Fruit fly (Drosophila melanogaster) whole organism, prepupa: Measurements from ENCODE around the gene CG18170.

Experiments
- Blimp-1 ChIP-seq: fragments of 200-800 bp; sonication (Bioruptor generic); optimal IDR thresholded peaks from 3 replicates; lab custom pipeline; 2017; ENCODE audit warnings: missing biosample characterization, missing genetic modification characterization, mild to moderate bottlenecking, moderate library complexity, missing genetic modification reagents
- CG10669 ChIP-seq: fragments of 200-800 bp; sonication (Bioruptor generic); optimal IDR thresholded peaks from 3 replicates; lab custom pipeline; 2018; ENCODE audit warnings: missing biosample characterization, mild to moderate bottlenecking, missing genetic modification characterization, moderate library complexity
- CG11294 ChIP-seq: fragments of 200-800 bp; sonication (Bioruptor generic); IDR thresholded peaks from 2 replicates; pipeline ENCODE4 v1.3.6; 2022; ENCODE audit warnings: missing biosample characterization, missing genetic modification characterization
- CG11902 ChIP-seq: fragments of 200-800 bp; sonication (Bioruptor generic); optimal IDR thresholded peaks from 3 replicates; lab custom pipeline; 2016; ENCODE audit warnings: missing biosample characterization, missing genetic modification characterization
- CG15336 ChIP-seq: fragments of 200-800 bp; sonication (Bioruptor generic); IDR thresholded peaks from 2 replicates; pipeline ENCODE4 v1.3.6; 2022; ENCODE audit warnings: missing biosample characterization, missing genetic modification characterization
- CG16779 ChIP-seq: fragments of 200-800 bp; sonication (Bioruptor generic); optimal IDR thresholded peaks from 3 replicates; lab custom pipeline; 2017; ENCODE audit warnings: missing biosample characterization, mild to moderate bottlenecking, missing genetic modification characterization
- CG3032 ChIP-seq: fragments of 200-800 bp; optimal IDR thresholded peaks from 2 replicates; lab custom pipeline; 2019; ENCODE audit warnings: missing biosample characterization, mild to moderate bottlenecking, missing genetic modification characterization, moderate library complexity
- CG31627 ChIP-seq: fragments of 200-800 bp; sonication (Bioruptor generic); optimal IDR thresholded peaks from 3 replicates; lab custom pipeline; 2016; ENCODE audit warnings: missing biosample characterization, missing genetic modification characterization
- CG32006 ChIP-seq: fragments of 200-800 bp; sonication (Bioruptor generic); optimal IDR thresholded peaks from 3 replicates; lab custom pipeline; 2017; ENCODE audit warnings: missing biosample characterization, mild to moderate bottlenecking, missing genetic modification characterization
- CG6276 ChIP-seq: fragments of 200-800 bp; sonication (Bioruptor generic); optimal IDR thresholded peaks from 2 replicates; lab custom pipeline; 2017; ENCODE audit warnings: missing biosample characterization, mild to moderate bottlenecking, missing genetic modification characterization
- CG6792 ChIP-seq: fragments of 200-800 bp; sonication (Bioruptor generic); optimal IDR thresholded peaks from 3 replicates; lab custom pipeline; 2016; ENCODE audit warnings: missing biosample characterization, missing genetic modification characterization
- CG7368 ChIP-seq: fragments of 200-800 bp; sonication (Bioruptor generic); optimal IDR thresholded peaks from 3 replicates; lab custom pipeline; 2016; ENCODE audit warnings: missing biosample characterization, missing genetic modification characterization
- CG8119 ChIP-seq: fragments of 200-800 bp; sonication (Bioruptor generic); IDR thresholded peaks from 3 replicates; pipeline ENCODE4 v1.3.6; 2022; ENCODE audit warnings: missing biosample characterization, missing genetic modification characterization
- CG8319 ChIP-seq: fragments of 200-800 bp; sonication (Bioruptor generic); optimal IDR thresholded peaks from 3 replicates; lab custom pipeline; 2016; ENCODE audit warnings: missing biosample characterization, missing genetic modification characterization
- CG8632 ChIP-seq: fragments of 200-800 bp; sonication (Bioruptor generic); optimal IDR thresholded peaks from 3 replicates; lab custom pipeline; 2016; ENCODE audit warnings: missing biosample characterization, missing genetic modification characterization
- CG9139 ChIP-seq: fragments of 200-800 bp; sonication (Bioruptor generic); optimal IDR thresholded peaks from 3 replicates; lab custom pipeline; 2017; ENCODE audit warnings: missing biosample characterization, mild to moderate bottlenecking, missing genetic modification characterization
- Eip75B ChIP-seq: fragments of 200-800 bp; sonication (Bioruptor generic); optimal IDR thresholded peaks from 3 replicates; lab custom pipeline; 2016; ENCODE audit warnings: missing biosample characterization, missing genetic modification characterization
- Eip78C ChIP-seq: fragments of 200-800 bp; sonication (Bioruptor generic); peaks from one replicate; lab custom pipeline; 2016; ENCODE audit warnings: missing biosample characterization, missing genetic modification characterization
- Eip93F ChIP-seq: fragments of 200-800 bp; sonication (Bioruptor generic); optimal IDR thresholded peaks from 2 replicates; lab custom pipeline; 2016; ENCODE audit warnings: missing biosample characterization, mild to moderate bottlenecking, missing genetic modification characterization
- Ets21C ChIP-seq: fragments of 200-800 bp; sonication (Bioruptor generic); optimal IDR thresholded peaks from 3 replicates; lab custom pipeline; 2016; ENCODE audit warnings: missing biosample characterization, missing genetic modification characterization
- Ets96B ChIP-seq: fragments of 200-800 bp; optimal IDR thresholded peaks from 2 replicates; lab custom pipeline; 2019; ENCODE audit warnings: missing biosample characterization, mild to moderate bottlenecking, missing genetic modification characterization, moderate library complexity
- Hr39 ChIP-seq: fragments of 200-800 bp; sonication (Bioruptor generic); optimal IDR thresholded peaks from 2 replicates; lab custom pipeline; 2016; ENCODE audit warnings: missing biosample characterization, missing genetic modification characterization
- Hr4 ChIP-seq: fragments of 200-800 bp; sonication (Bioruptor generic); optimal IDR thresholded peaks from 3 replicates; lab custom pipeline; 2016; ENCODE audit warnings: missing biosample characterization, missing genetic modification characterization
- Met ChIP-seq: fragments of 200-800 bp; sonication (Bioruptor generic); optimal IDR thresholded peaks from 3 replicates; lab custom pipeline; 2016; ENCODE audit warnings: missing biosample characterization, missing genetic modification characterization
- OdsH ChIP-seq: fragments of 200-800 bp; sonication (Bioruptor generic); optimal IDR thresholded peaks from 3 replicates; lab custom pipeline; 2016; ENCODE audit warnings: missing biosample characterization, missing genetic modification characterization
- Smox ChIP-seq: fragments of 200-800 bp; sonication (Bioruptor generic); optimal IDR thresholded peaks from 3 replicates; lab custom pipeline; 2016; ENCODE audit warnings: missing biosample characterization, missing genetic modification characterization
- Sox102F ChIP-seq: fragments of 200-800 bp; sonication (Bioruptor generic); optimal IDR thresholded peaks from 2 replicates; lab custom pipeline; 2016; ENCODE audit warnings: missing biosample characterization, mild to moderate bottlenecking, missing genetic modification characterization
- Sox14 ChIP-seq: fragments of 200-800 bp; sonication (Bioruptor generic); optimal IDR thresholded peaks from 3 replicates; lab custom pipeline; 2016; ENCODE audit warnings: missing biosample characterization, missing genetic modification characterization
- Sox15 ChIP-seq: fragments of 200-800 bp; sonication (Bioruptor generic); optimal IDR thresholded peaks from 3 replicates; lab custom pipeline; 2016; ENCODE audit warnings: missing biosample characterization, missing genetic modification characterization
- achi ChIP-seq: fragments of 200-800 bp; sonication (Bioruptor generic); optimal IDR thresholded peaks from 3 replicates; lab custom pipeline; 2016; ENCODE audit warnings: missing biosample characterization, missing genetic modification characterization
- acj6 ChIP-seq: fragments of 200-800 bp; sonication (Bioruptor generic); optimal IDR thresholded peaks from 3 replicates; lab custom pipeline; 2016; ENCODE audit warnings: missing biosample characterization, missing genetic modification characterization
- dac ChIP-seq: fragments of 200-800 bp; sonication (Bioruptor generic); optimal IDR thresholded peaks from 2 replicates; lab custom pipeline; 2017; ENCODE audit warnings: missing biosample characterization, mild to moderate bottlenecking, missing genetic modification characterization
- dsx ChIP-seq: fragments of 200-800 bp; optimal IDR thresholded peaks from 3 replicates; lab custom pipeline; 2019; ENCODE audit warnings: missing biosample characterization, mild to moderate bottlenecking, missing genetic modification characterization, moderate library complexity; ENCODE audit not compliant: poor library complexity, severe bottlenecking
- fd59A ChIP-seq: fragments of 200-800 bp; sonication (Bioruptor generic); optimal IDR thresholded peaks from 2 replicates; lab custom pipeline; 2017; ENCODE audit warnings: missing biosample characterization, mild to moderate bottlenecking, missing genetic modification characterization, missing genetic modification reagents
- fd85E ChIP-seq: fragments of 200-800 bp; sonication (Bioruptor generic); optimal IDR thresholded peaks from 3 replicates; lab custom pipeline; 2016; ENCODE audit warnings: missing biosample characterization, missing genetic modification characterization
- lz ChIP-seq: fragments of 200-800 bp; sonication (Bioruptor generic); optimal IDR thresholded peaks from 3 replicates; lab custom pipeline; 2016; ENCODE audit warnings: missing biosample characterization, missing genetic modification characterization
- net ChIP-seq: fragments of 200-800 bp; sonication (Bioruptor generic); optimal IDR thresholded peaks from 3 replicates; lab custom pipeline; 2016; ENCODE audit warnings: missing biosample characterization, missing genetic modification characterization
- pdm3 ChIP-seq: fragments of 200-800 bp; sonication (Bioruptor generic); optimal IDR thresholded peaks from 3 replicates; lab custom pipeline; 2016; ENCODE audit warnings: missing biosample characterization, missing genetic modification characterization
- salr ChIP-seq, 2 experiments: fragments of 200-800 bp; sonication (Bioruptor generic); optimal IDR thresholded peaks; 3 replicates each; lab custom pipeline; 2016 to 2018; ENCODE audit warnings: missing biosample characterization in 2 of 2, missing genetic modification characterization in 2 of 2, mild to moderate bottlenecking in 1 of 2
- ss ChIP-seq, 2 experiments: fragments of 200-800 bp; sonication (Bioruptor generic); optimal IDR thresholded peaks; 2 replicates in 1 of 2; 3 replicates in 1 of 2; lab custom pipeline; 2017 to 2018; ENCODE audit warnings: mild to moderate bottlenecking in 2 of 2, missing biosample characterization in 2 of 2, missing genetic modification characterization in 2 of 2, moderate library complexity in 1 of 2
- svp ChIP-seq: fragments of 200-800 bp; sonication (Bioruptor generic); peaks from one replicate; lab custom pipeline; 2016; ENCODE audit warnings: missing biosample characterization, missing genetic modification characterization
- topi ChIP-seq: fragments of 200-800 bp; sonication (Bioruptor generic); optimal IDR thresholded peaks from 3 replicates; lab custom pipeline; 2016; ENCODE audit warnings: missing biosample characterization, missing genetic modification characterization

CG18170 gene

DNA sequence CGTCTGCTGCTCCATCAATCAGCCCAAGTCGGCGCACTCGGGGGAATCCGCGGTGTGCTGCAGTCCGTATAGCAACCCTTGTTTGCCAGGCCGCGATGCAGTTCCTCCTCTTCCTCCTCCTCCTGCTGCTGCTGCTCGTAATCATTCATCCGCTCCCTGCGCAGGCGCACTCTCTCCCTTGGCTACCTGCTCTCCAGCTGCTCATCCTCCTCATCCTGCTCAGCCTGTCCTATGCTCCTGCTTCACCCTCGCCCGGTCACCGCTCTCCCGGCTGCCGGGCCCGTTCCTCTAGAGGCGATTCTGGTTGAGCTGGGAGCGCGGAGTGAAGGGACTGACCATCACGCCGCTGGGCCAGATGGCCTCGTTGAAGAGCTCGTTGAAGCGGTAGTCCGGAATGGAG lies 24.2 kb downstream of the CG18170 start:
- TF ChIP-seq CG8319 (GFP tag; lab: Kevin White, UChicago) = no peak
- TF ChIP-seq CG7368 (GFP tag; lab: Kevin White, UChicago) = no peak
- no peak for TF ChIP-seq CG15336 (GFP tag; lab: Robert Waterston, UW)
- peak; percentile 38 for TF ChIP-seq svp
- no peak for TF ChIP-seq Hr4 (GFP tag; lab: Kevin White, UChicago)
- TF ChIP-seq CG8119 (GFP tag; lab: Robert Waterston, UW) = no peak
- no peak for TF ChIP-seq fd85E (GFP tag; lab: Kevin White, UChicago)

DNA sequence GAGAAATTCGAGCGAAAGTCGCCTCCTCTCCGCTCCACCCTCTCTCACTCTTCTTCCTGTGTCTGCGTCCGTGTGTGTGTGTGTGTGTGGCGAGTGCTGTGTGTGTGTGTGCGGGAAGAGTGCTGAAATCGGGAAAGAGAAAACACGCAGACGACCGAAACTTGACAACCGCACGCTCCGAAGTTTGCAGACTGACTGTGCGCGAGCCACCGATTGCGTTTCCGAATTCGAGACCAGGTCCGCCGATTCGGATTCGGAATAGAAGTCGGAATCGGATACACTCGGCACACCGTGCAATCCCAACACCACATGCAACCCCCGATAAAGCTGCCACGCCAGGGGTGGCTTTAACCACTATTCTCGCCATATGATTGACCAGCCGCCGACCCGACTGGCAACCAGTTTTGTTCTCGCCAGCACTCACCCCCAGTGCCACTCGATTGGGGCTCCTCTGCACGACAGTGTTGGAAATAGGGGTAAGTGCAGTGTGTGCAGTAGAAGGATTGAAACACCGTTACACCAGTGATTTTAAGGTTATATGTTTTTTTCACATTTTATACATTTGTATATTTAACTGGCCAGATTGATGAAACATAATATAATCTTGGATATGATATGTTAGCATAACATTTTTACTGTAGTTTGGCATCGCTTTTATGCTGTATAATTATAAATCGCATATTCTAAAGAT lies 25.6 kb downstream of the CG18170 start, which contains the start of gene CG13928:
Gene CG13928, minus strand, starts transcription at position 202 of the 691 bp plus-strand sequence.
- TF ChIP-seq svp = peak; percentile 29
- TF ChIP-seq CG3032 (tag; lab: Kevin White, UChicago) = no peak
- no peak for TF ChIP-seq Met (GFP tag; lab: Kevin White, UChicago)
- no peak for TF ChIP-seq Sox15
- TF ChIP-seq CG6276 = no peak
- no peak for TF ChIP-seq ss (GFP tag; optimal IDR thresholded peaks at IDR 0.05; lab: Kevin White, UChicago)
- TF ChIP-seq Eip93F = no peak
- TF ChIP-seq fd85E (GFP tag; lab: Kevin White, UChicago) = no peak

DNA sequence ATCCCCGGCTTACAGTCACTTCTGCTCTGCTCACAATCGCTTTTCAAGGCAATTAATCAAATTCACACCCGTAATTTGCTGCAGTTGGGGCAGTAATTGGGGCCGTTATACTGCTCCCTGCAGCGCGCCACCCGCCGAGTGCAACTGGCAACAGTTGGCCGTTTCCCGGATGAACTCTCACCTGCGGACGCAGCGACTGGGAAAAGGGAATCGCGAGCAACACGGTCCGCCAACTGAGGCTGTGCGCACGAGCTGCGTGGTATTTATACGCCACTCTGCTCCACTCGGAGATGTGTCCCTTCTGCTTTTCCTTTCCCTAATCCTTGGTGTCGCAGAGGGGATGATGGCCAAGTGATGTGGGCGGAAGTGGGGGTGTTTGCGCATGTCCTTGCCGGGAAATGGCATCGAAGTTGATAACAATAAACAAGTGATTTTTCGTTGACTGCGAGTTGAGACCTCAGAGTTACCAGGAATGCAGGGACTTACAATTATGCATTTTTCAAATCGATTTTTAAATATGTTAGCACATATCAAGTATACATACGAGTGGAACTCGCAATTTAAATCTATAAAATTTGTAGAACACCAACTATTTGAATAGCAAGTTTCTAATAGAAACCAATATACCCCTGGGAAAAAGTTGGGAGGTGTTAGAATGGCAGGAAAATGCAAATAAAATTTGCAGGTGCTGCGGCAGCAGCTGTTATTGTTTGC lies 26.5 kb downstream of the CG18170 start, which contains the start of gene GC:
Gene GC, minus strand, starts transcription at position 238 of the 714 bp plus-strand sequence.
- TF ChIP-seq Hr39 (GFP tag; lab: Kevin White, UChicago) (peak; percentile 37), acj6 (GFP tag; lab: Kevin White, UChicago) (peak; percentile 36), Hr4 (GFP tag; lab: Kevin White, UChicago) (peak; percentile 49), CG16779 (no peak), dac (GFP tag; lab: Kevin White, UChicago) (no peak), fd85E (GFP tag; lab: Kevin White, UChicago) (no peak), CG11294 (GFP tag; lab: Robert Waterston, UW) (no peak), CG8119 (GFP tag; lab: Robert Waterston, UW) (0 out of 3 replicates have a peak, but pooled peaks have one; percentile 28), svp (no peak), Met (GFP tag; lab: Kevin White, UChicago) (no peak), Sox102F (GFP tag; lab: Kevin White, UChicago) (peak; percentile 19), CG7368 (GFP tag; lab: Kevin White, UChicago) (no peak), Eip75B (GFP tag; lab: Kevin White, UChicago) (peak; percentile 12), topi (GFP tag; lab: Kevin White, UChicago) (no peak), net (GFP tag; lab: Kevin White, UChicago) (peak; percentile 16), CG15336 (GFP tag; lab: Robert Waterston, UW) (0 out of 2 replicates have a peak, but pooled peaks have one; percentile 18), Blimp-1 (GFP tag; lab: Kevin White, UChicago) (no peak), Smox (peak; percentile 34), Ets21C (GFP tag; lab: Kevin White, UChicago) (peak; percentile 23), Eip78C (GFP tag; lab: Kevin White, UChicago) (no peak), CG9139 (no peak), CG10669 (GFP tag; lab: Kevin White, UChicago) (no peak), CG8319 (GFP tag; lab: Kevin White, UChicago) (no peak), CG31627 (GFP tag; lab: Kevin White, UChicago) (peak; percentile 17), CG32006 (peak; percentile 43), CG8632 (no peak), CG6276 (no peak), lz (GFP tag; lab: Kevin White, UChicago) (peak; percentile 9), Sox15 (no peak)

DNA sequence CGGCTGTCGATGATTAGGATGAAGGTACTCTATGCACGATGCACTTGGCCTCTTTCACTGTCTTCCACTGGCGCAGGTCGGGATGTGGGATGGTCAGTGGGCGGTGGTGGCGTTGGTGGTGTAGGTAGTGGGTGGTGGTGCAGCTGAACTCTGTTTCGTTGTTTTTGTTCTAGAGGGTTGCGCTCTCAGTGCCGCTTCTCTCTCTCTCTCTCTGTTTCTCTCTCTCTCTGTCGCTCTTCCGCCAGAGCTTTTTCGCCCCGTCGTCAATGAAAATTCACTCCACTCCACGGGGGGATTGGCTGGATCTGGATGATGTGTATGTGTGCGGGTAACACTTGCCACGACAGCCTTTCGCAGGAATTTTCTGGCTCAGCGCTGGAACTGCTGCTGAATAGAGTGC lies 34.1 kb downstream of the CG18170 start:
- no peak for TF ChIP-seq CG9139
- no peak for TF ChIP-seq CG32006
- TF ChIP-seq pdm3 (GFP tag; lab: Kevin White, UChicago) = no peak
- no peak for TF ChIP-seq Ets21C (GFP tag; lab: Kevin White, UChicago)
- TF ChIP-seq svp = no peak
- TF ChIP-seq achi = no peak
- TF ChIP-seq Smox = no peak
- no peak for TF ChIP-seq CG10669 (GFP tag; lab: Kevin White, UChicago)
- TF ChIP-seq CG6792 (GFP tag; lab: Kevin White, UChicago) = no peak
- TF ChIP-seq CG8119 (GFP tag; lab: Robert Waterston, UW) = no peak
- no peak for TF ChIP-seq CG31627 (GFP tag; lab: Kevin White, UChicago)
- TF ChIP-seq OdsH (GFP tag; lab: Kevin White, UChicago) = no peak
- TF ChIP-seq fd59A = no peak
- no peak for TF ChIP-seq dsx (GFP tag; lab: Kevin White, UChicago)
- TF ChIP-seq net (GFP tag; lab: Kevin White, UChicago) = no peak
- TF ChIP-seq CG11902 = no peak
- TF ChIP-seq Ets96B = no peak
- no peak for TF ChIP-seq CG8319 (GFP tag; lab: Kevin White, UChicago)
- TF ChIP-seq salr (GFP tag; optimal IDR thresholded peaks at IDR 0.05; lab: Kevin White, UChicago) = no peak
- no peak for TF ChIP-seq Sox14 (GFP tag; lab: Kevin White, UChicago)
